Worm (Caenorhabditis elegans): ENCODE results near the gene snx-13.

The snx-13 gene

DNA sequence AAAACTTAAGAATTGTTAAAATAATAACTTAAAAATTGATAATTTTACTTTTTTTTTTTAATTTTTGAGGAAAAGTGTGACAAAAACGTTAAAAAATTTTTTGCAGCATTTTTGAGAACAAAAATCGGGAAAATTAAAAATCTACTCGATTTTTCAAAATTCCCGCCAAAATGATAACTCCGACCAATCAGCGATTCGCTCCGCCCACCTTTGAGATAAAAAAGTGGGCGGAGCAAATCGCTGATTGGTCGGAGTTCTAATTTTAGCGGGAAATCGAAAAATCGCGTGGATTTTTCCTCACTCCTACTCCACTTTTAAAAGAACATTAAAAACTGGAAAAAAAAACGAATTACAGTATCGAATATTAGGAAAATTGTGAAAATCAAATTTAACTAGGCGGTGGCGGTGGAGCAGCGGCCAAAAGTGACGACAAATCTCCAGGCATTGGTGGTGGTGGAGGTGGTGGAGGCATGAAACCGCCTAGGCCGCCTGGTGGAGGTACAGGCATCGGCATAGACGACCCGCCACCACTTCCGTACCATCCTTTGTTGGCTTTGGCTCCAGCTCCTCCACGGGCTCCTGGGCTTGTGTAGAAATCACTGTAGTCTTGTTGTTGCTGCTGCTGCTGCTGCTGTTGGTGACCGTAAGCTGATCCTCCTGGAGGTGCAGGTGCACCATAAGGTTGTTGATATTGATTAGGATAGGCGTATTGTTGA lies 17.1 kb upstream of the snx-13 start:
- peak; percentile 5; the same call in 1 of the 2 replicates for TF ChIP-seq scrt-1 (GFP tag; IDR thresholded peaks at IDR 0.05)
- no peak for TF ChIP-seq sea-1 (GFP tag; conservative IDR thresholded peaks at IDR 0.05)
- no peak for TF ChIP-seq aly-1 (tag; optimal IDR thresholded peaks at IDR 0.05)
- no peak for TF ChIP-seq tbx-11 (GFP tag; IDR thresholded peaks at IDR 0.05)
- no peak for TF ChIP-seq tra-4 (tag; optimal IDR thresholded peaks at IDR 0.05)
- TF ChIP-seq flt-1 (GFP tag; IDR thresholded peaks at IDR 0.05) = no peak
- TF ChIP-seq tbx-37 (GFP tag; conservative IDR thresholded peaks at IDR 0.05) = no peak

DNA sequence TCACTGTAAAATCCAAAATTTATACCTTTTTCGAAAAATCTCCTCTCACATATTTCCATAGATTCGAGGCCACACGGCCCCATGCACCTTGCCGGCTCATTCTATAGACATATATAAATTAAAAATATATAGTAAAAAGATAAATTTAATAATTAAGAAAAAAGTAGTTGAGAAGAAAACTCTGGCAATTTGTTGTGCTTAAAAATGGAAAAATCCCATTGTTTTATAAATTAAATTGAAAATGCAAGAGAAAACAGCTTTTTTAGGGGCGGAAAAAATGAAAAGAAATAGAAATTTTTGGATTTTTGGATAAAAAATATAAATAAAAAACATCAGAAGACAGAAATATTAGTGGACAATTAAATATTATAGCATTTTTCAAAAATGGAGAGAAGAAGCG lies 16.4 kb upstream of the snx-13 start, which contains the start of gene Y116A8C.30:
Y116A8C.30 (minus strand) TSS at position 101 of the 400 bp plus-strand sequence.
- TF ChIP-seq hnd-1 (tag; optimal IDR thresholded peaks at IDR 0.05) = no peak
- no peak for TF ChIP-seq pes-1 (GFP tag; IDR thresholded peaks at IDR 0.05)
- no peak for TF ChIP-seq hmg-4 (GFP tag; optimal IDR thresholded peaks at IDR 0.05)
- TF ChIP-seq tra-4 (tag; optimal IDR thresholded peaks at IDR 0.05) = no peak
- TF ChIP-seq hmbx-1 (tag; optimal IDR thresholded peaks at IDR 0.05) = no peak
- no peak for TF ChIP-seq ceh-36 (tag; optimal IDR thresholded peaks at IDR 0.05)
- no peak for TF ChIP-seq sea-1 (GFP tag; conservative IDR thresholded peaks at IDR 0.05)
- no peak for TF ChIP-seq ama-1 (optimal IDR thresholded peaks at IDR 0.05)
- TF ChIP-seq flt-1 (GFP tag; IDR thresholded peaks at IDR 0.05) = no peak
- no peak for TF ChIP-seq scrt-1 (GFP tag; IDR thresholded peaks at IDR 0.05)
- no peak for TF ChIP-seq F13C5.2 (tag; optimal IDR thresholded peaks at IDR 0.05)
- TF ChIP-seq tbx-37 (GFP tag; conservative IDR thresholded peaks at IDR 0.05) = no peak

DNA sequence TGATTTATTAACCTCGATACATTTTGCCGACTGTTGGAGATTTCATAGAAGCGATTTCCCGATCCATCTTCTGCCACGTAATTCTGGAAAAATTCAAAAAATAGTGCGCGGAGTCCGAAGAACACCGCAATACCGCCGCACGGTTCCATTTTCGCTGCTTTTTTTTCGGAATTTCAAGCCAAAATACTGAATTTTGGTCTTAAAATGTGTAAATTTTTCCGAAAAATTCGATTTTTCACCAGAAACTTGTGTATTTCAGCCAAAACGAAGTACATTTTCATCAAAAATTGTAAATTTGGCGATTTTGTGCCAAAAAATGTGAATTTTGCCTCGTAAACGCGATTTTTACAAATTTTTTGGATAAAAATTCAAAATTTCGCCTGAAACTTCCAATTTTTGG lies 15.9 kb upstream of the snx-13 start:
- TF ChIP-seq hmg-4 (GFP tag; optimal IDR thresholded peaks at IDR 0.05) (no peak), ama-1 (optimal IDR thresholded peaks at IDR 0.05) (peak; percentile 41)

DNA sequence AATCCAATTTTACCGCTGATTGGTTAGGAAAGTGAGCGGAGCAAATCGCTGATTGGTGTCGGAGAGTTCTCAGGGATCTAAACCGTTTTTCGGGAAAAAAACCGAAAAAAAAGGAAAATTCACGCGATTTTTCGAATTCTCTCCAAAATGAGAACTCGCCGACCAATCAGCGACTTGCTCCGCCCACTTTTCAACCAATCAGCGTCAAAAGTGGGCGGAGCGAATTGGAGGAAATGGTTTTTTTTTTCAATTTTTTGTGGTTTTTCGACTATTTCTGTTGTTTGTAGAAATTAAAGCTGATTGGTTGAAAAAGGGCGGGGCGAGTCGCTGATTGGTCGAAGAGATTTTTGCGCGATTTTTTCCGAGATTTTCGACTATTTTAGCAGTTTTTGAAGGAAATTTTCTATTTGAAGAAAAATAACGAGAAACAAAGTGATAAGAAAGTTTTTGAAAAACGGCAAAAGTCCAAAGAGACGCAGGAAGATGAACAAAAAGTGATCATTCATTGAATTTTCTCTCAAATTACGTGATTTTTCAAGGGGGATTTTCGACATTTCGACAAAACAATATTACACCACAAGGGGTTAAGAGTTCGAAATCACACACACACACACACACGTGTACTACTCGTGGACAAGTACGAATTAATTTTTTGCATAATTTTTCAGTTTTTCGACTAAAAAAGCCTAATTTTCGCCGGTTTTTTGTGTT lies 13.5 kb upstream of the snx-13 start:
- TF ChIP-seq hnd-1 (tag; optimal IDR thresholded peaks at IDR 0.05) (no peak), hmg-4 (GFP tag; optimal IDR thresholded peaks at IDR 0.05) (no peak), tbx-11 (GFP tag; IDR thresholded peaks at IDR 0.05) (no peak), pes-1 (GFP tag; IDR thresholded peaks at IDR 0.05) (no peak), ceh-13 (GFP tag; optimal IDR thresholded peaks at IDR 0.05) (no peak), ets-7 (tag; optimal IDR thresholded peaks at IDR 0.05) (no peak), B0310.2 (tag; optimal IDR thresholded peaks at IDR 0.05) (no peak), tra-4 (tag; optimal IDR thresholded peaks at IDR 0.05) (no peak), flt-1 (GFP tag; IDR thresholded peaks at IDR 0.05) (no peak), tbx-37 (GFP tag; conservative IDR thresholded peaks at IDR 0.05) (no peak), scrt-1 (GFP tag; IDR thresholded peaks at IDR 0.05) (no peak)

DNA sequence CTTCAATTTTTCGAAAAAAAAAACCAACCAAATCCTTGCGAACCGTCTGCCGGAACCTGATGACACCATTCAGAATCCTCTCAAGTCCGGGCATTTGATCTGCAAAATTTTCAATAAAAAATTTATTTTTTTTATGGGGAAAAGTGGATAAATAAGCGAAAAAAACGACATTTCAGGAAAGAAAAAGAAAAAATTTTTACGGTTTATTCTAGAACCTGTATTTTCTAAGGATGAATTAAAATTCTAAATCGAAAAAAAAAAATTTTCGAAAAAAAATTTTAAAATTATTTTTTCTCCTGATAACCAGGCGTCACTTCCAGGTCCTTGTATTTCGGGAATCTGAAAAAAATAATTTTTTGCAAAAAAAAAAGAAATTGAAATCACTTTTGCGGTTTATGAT lies 12.9 kb upstream of the snx-13 start, which contains the start of gene bca-2:
bca-2 (minus strand) TSS at position 101 of the 400 bp plus-strand sequence.
- TF ChIP-seq tbx-37 (GFP tag; conservative IDR thresholded peaks at IDR 0.05) (no peak), ceh-36 (tag; optimal IDR thresholded peaks at IDR 0.05) (no peak), tra-4 (tag; optimal IDR thresholded peaks at IDR 0.05) (no peak), hnd-1 (tag; optimal IDR thresholded peaks at IDR 0.05) (no peak), pes-1 (GFP tag; IDR thresholded peaks at IDR 0.05) (no peak), hmg-4 (GFP tag; optimal IDR thresholded peaks at IDR 0.05) (no peak), hmbx-1 (tag; optimal IDR thresholded peaks at IDR 0.05) (no peak), sea-1 (GFP tag; conservative IDR thresholded peaks at IDR 0.05) (no peak), ama-1 (optimal IDR thresholded peaks at IDR 0.05) (no peak), tbx-11 (GFP tag; IDR thresholded peaks at IDR 0.05) (no peak), scrt-1 (GFP tag; IDR thresholded peaks at IDR 0.05) (no peak), ets-7 (tag; optimal IDR thresholded peaks at IDR 0.05) (no peak), ceh-13 (GFP tag; optimal IDR thresholded peaks at IDR 0.05) (no peak), flt-1 (GFP tag; IDR thresholded peaks at IDR 0.05) (no peak), aly-1 (tag; optimal IDR thresholded peaks at IDR 0.05) (no peak), B0310.2 (tag; optimal IDR thresholded peaks at IDR 0.05) (no peak)

DNA sequence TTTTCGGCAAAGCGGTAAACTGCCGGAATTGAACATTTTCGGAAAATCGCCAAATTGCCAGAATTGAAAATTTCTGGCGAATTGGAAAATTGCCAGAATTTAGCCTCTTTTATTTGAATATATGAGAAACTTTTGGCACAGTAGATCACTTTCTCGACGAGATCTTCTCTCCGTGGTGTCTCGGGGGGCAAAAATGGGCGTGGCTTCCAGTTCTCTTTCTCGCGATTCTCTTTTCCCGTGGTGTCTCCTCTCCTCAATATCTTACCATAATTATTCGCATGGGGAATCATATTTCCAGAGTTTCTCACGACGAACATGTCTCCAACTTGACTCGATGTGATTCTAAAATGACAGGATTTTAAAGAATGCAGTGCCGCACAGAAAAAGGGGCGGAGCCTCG lies 11.9 kb upstream of the snx-13 start:
- TF ChIP-seq pes-1 (GFP tag; IDR thresholded peaks at IDR 0.05) = 0 out of 2 replicates have a peak, but pooled peaks have one; percentile 51
- no peak for TF ChIP-seq F13C5.2 (tag; optimal IDR thresholded peaks at IDR 0.05)
- TF ChIP-seq ceh-13 (GFP tag; optimal IDR thresholded peaks at IDR 0.05) = peak; percentile 19
- TF ChIP-seq hmbx-1 (tag; optimal IDR thresholded peaks at IDR 0.05) = no peak

DNA sequence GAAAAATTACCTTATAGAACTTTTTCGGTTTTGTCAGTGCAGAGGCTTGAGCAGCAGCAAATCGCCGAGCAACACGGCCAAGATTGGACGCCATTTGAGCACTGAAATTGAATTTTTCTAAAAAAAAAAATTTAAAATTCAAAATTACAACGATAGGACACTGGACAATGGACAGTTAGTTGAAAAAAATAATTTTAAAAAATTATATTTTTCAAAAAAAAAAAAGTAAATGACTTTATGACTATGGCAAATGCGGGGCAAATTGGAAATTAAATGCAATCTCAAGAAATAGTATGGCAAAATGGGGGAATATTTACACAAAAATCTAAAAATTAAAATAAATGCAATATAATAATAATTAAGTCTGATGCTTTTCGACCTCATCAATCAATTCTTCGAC lies 8.9 kb upstream of the snx-13 start, which contains the start of gene Y116A8C.27:
Y116A8C.27 (minus strand) TSS at position 101 of the 400 bp plus-strand sequence.
- no peak for TF ChIP-seq pes-1 (GFP tag; IDR thresholded peaks at IDR 0.05)
- no peak for TF ChIP-seq hnd-1 (tag; optimal IDR thresholded peaks at IDR 0.05)
- TF ChIP-seq ama-1 (optimal IDR thresholded peaks at IDR 0.05) = no peak
- TF ChIP-seq scrt-1 (GFP tag; IDR thresholded peaks at IDR 0.05) = no peak
- no peak for TF ChIP-seq ceh-36 (tag; optimal IDR thresholded peaks at IDR 0.05)
- TF ChIP-seq B0310.2 (tag; optimal IDR thresholded peaks at IDR 0.05) = no peak

DNA sequence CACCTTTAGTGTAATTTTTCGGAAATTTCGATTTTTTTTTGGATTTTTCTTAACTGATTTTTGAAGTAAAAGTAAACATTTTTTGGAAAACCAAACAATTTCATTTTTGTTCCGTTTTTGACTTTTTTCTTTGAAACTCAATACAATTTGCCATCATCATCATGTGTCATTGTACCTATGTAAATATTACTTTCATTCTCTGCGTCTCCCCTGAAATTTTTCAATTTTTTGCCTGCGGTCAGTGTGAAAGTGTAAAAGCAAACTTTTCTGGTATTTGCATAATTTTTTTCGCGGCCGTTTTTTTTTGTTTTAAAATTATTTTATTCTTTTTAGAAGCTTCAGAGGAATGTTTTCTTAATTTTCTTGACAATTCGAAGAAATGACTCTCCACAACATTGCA lies 6.5 kb upstream of the snx-13 start, which contains the start of gene Y116A8C.29:
Y116A8C.29 (plus strand) TSS at position 328 of the 400 bp plus-strand sequence.
- TF ChIP-seq ceh-36 (tag; optimal IDR thresholded peaks at IDR 0.05) (no peak), hnd-1 (tag; optimal IDR thresholded peaks at IDR 0.05) (no peak), tbx-11 (GFP tag; IDR thresholded peaks at IDR 0.05) (no peak), sea-1 (GFP tag; conservative IDR thresholded peaks at IDR 0.05) (no peak), F13C5.2 (tag; optimal IDR thresholded peaks at IDR 0.05) (no peak), B0310.2 (tag; optimal IDR thresholded peaks at IDR 0.05) (no peak), ceh-13 (GFP tag; optimal IDR thresholded peaks at IDR 0.05) (no peak), tra-4 (tag; optimal IDR thresholded peaks at IDR 0.05) (no peak), scrt-1 (GFP tag; IDR thresholded peaks at IDR 0.05) (no peak), pes-1 (GFP tag; IDR thresholded peaks at IDR 0.05) (no peak), flt-1 (GFP tag; IDR thresholded peaks at IDR 0.05) (no peak), tbx-37 (GFP tag; conservative IDR thresholded peaks at IDR 0.05) (no peak), ama-1 (optimal IDR thresholded peaks at IDR 0.05) (no peak), ets-7 (tag; optimal IDR thresholded peaks at IDR 0.05) (no peak), hmg-4 (GFP tag; optimal IDR thresholded peaks at IDR 0.05) (no peak), hmbx-1 (tag; optimal IDR thresholded peaks at IDR 0.05) (no peak), aly-1 (tag; optimal IDR thresholded peaks at IDR 0.05) (no peak)
